Worm (Caenorhabditis elegans) whole organism, L4 larva: ENCODE measurements around the gene AH10.2.

Experiments used
- F26F4.8 ChIP-seq: fragments of 200-800 bp; sonication (Bioruptor generic); conservative IDR thresholded peaks from 2 replicates; pipeline ENCODE4 v1.3.6; 2022; ENCODE audit warnings: missing genetic modification characterization, missing compliant biosample characterization
- F37D6.2 ChIP-seq: sonication (generic microtip); optimal IDR thresholded peaks from 2 replicates; lab custom pipeline; 2016; ENCODE audit warnings: mild to moderate bottlenecking, missing genetic modification characterization, missing compliant biosample characterization
- F44E2.7 ChIP-seq: fragments of 200-800 bp; sonication (Bioruptor generic); IDR thresholded peaks from 2 replicates; pipeline ENCODE4 v2.1.2; 2022; ENCODE audit warnings: missing genetic modification characterization, missing compliant biosample characterization
- R02D3.7 ChIP-seq: fragments of 150-350 bp; sonication (generic microtip); optimal IDR thresholded peaks from 3 replicates; lab custom pipeline; 2014; ENCODE audit warnings: missing biosample characterization, missing genetic modification characterization
- T26A8.4 ChIP-seq: fragments of 200-800 bp; sonication (Bioruptor generic); IDR thresholded peaks from 2 replicates; pipeline ENCODE4 v1.3.6; 2022; ENCODE audit warnings: missing genetic modification characterization, missing compliant biosample characterization
- Y105C5A.15 ChIP-seq: fragments of 200-800 bp; sonication (Bioruptor generic); IDR thresholded peaks from 2 replicates; pipeline ENCODE4 v1.3.6; 2022; ENCODE audit warnings: missing genetic modification characterization, missing compliant biosample characterization
- ZK337.2 ChIP-seq: fragments of 200-800 bp; sonication (Bioruptor generic); IDR thresholded peaks from 2 replicates; pipeline ENCODE4 v1.3.6; 2022; ENCODE audit warnings: missing genetic modification reagents, missing genetic modification characterization, missing compliant biosample characterization
- aha-1 ChIP-seq: fragments of 150-350 bp; peaks from one replicate; lab custom pipeline; 2014; ENCODE audit warnings: missing biosample characterization, missing genetic modification characterization
- aly-2 ChIP-seq: sonication (generic microtip); optimal IDR thresholded peaks from 2 replicates; lab custom pipeline; 2018; ENCODE audit warnings: missing biosample characterization, missing genetic modification characterization
- attf-4 ChIP-seq: sonication (generic microtip); optimal IDR thresholded peaks from 3 replicates; lab custom pipeline; 2017; ENCODE audit warnings: missing biosample characterization, missing genetic modification characterization
- ceh-82 ChIP-seq: sonication (generic microtip); optimal IDR thresholded peaks from 2 replicates; lab custom pipeline; 2017; ENCODE audit warnings: missing biosample characterization, missing genetic modification characterization
- ces-1 ChIP-seq: fragments of 150-350 bp; sonication (generic microtip); optimal IDR thresholded peaks from 4 replicates; lab custom pipeline; 2014; ENCODE audit warnings: missing biosample characterization, missing genetic modification reagents, missing genetic modification characterization
- ctbp-1 ChIP-seq: fragments of 200-800 bp; sonication (Bioruptor generic); IDR thresholded peaks from 2 replicates; pipeline ENCODE4 v1.3.6; 2022; ENCODE audit warnings: missing genetic modification reagents, missing genetic modification characterization, missing compliant biosample characterization
- daf-19 ChIP-seq: fragments of 200-800 bp; sonication (Bioruptor generic); conservative IDR thresholded peaks from 2 replicates; pipeline ENCODE4 v1.3.6; 2022; ENCODE audit warnings: missing genetic modification characterization, missing compliant biosample characterization
- dmd-6 ChIP-seq: fragments of 200-800 bp; sonication (Bioruptor generic); IDR thresholded peaks from 2 replicates; pipeline ENCODE4 v1.3.6; 2022; ENCODE audit warnings: missing genetic modification reagents, missing genetic modification characterization, missing compliant biosample characterization
- dmd-8 ChIP-seq: fragments of 200-800 bp; sonication (Bioruptor generic); IDR thresholded peaks from 2 replicates; pipeline ENCODE4 v1.3.6; 2022; ENCODE audit warnings: missing genetic modification characterization, missing compliant biosample characterization
- dpl-1 ChIP-seq: fragments of 150-350 bp; optimal IDR thresholded peaks from 2 replicates; lab custom pipeline; 2014; ENCODE audit warnings: missing biosample characterization, missing genetic modification reagents, missing genetic modification characterization
- gei-8 ChIP-seq: fragments of 200-800 bp; sonication (Bioruptor generic); optimal IDR thresholded peaks from 2 replicates; lab custom pipeline; 2018; ENCODE audit warnings: mild to moderate bottlenecking, missing genetic modification characterization, missing compliant biosample characterization
- hif-1 ChIP-seq, 2 experiments: sonication (generic microtip); optimal IDR thresholded peaks; 2 replicates each; lab custom pipeline; 2016 to 2017; ENCODE audit warnings: missing compliant biosample characterization in 2 of 2, missing genetic modification characterization in 2 of 2, missing genetic modification reagents in 2 of 2, missing genotype in 2 of 2, mild to moderate bottlenecking in 1 of 2
- hlh-30 ChIP-seq: sonication (generic microtip); optimal IDR thresholded peaks from 2 replicates; lab custom pipeline; 2017; ENCODE audit warnings: antibody characterized with exemption, mild to moderate bottlenecking, missing genetic modification characterization, missing compliant biosample characterization; ENCODE audit not compliant: insufficient read depth
- jun-1 ChIP-seq: fragments of 150-350 bp; optimal IDR thresholded peaks from 2 replicates; lab custom pipeline; 2014; ENCODE audit warnings: missing biosample characterization, missing genetic modification reagents, missing genetic modification characterization
- lin-39 ChIP-seq: fragments of 150-350 bp; optimal IDR thresholded peaks from 2 replicates; lab custom pipeline; 2014; ENCODE audit warnings: missing biosample characterization, missing genetic modification reagents, missing genetic modification characterization
- lir-3 ChIP-seq: sonication (generic microtip); optimal IDR thresholded peaks from 2 replicates; lab custom pipeline; 2016; ENCODE audit warnings: mild to moderate bottlenecking, missing genetic modification characterization, missing compliant biosample characterization
- lsy-2 ChIP-seq, 2 experiments: fragments of 150-350 bp in 1 of 2; sonication (generic microtip) in 1 of 2; optimal IDR thresholded peaks; 2 replicates each; lab custom pipeline; 2014 to 2017; ENCODE audit warnings: missing biosample characterization in 2 of 2, missing genetic modification characterization in 2 of 2
- mdl-1 ChIP-seq, 2 experiments: fragments of 150-350 bp in 1 of 2; sonication (generic microtip) in 1 of 2; optimal IDR thresholded peaks; 2 replicates each; lab custom pipeline; 2014 to 2017; ENCODE audit warnings: missing biosample characterization in 2 of 2, missing genetic modification characterization in 2 of 2
- nhr-41 ChIP-seq: fragments of 200-800 bp; sonication (Bioruptor generic); IDR thresholded peaks from 2 replicates; pipeline ENCODE4 v1.3.6; 2022; ENCODE audit warnings: missing genetic modification reagents, missing genetic modification characterization, missing compliant biosample characterization
- nhr-48 ChIP-seq: sonication (generic microtip); optimal IDR thresholded peaks from 2 replicates; lab custom pipeline; 2016; ENCODE audit warnings: mild to moderate bottlenecking, missing genetic modification characterization, missing compliant biosample characterization
- nhr-6 ChIP-seq: fragments of 150-350 bp; optimal IDR thresholded peaks from 2 replicates; lab custom pipeline; 2014; ENCODE audit warnings: missing biosample characterization, missing genetic modification characterization
- saeg-2 ChIP-seq: fragments of 200-800 bp; sonication (Bioruptor generic); IDR thresholded peaks from 2 replicates; pipeline ENCODE4 v1.3.6; 2022; ENCODE audit warnings: missing genetic modification reagents, missing genetic modification characterization, missing compliant biosample characterization
- sdz-12 ChIP-seq: fragments of 200-800 bp; sonication (Bioruptor generic); optimal IDR thresholded peaks from 2 replicates; lab custom pipeline; 2018; ENCODE audit warnings: mild to moderate bottlenecking, missing genetic modification characterization, missing compliant biosample characterization
- set-16 ChIP-seq: fragments of 200-800 bp; sonication (Bioruptor generic); IDR thresholded peaks from 2 replicates; pipeline ENCODE4 v1.3.6; 2022; ENCODE audit warnings: missing genetic modification reagents, missing genetic modification characterization, missing compliant biosample characterization
- tag-97 ChIP-seq: fragments of 200-800 bp; sonication (Bioruptor generic); IDR thresholded peaks from 2 replicates; pipeline ENCODE4 v1.3.6; 2022; ENCODE audit warnings: missing genetic modification characterization, missing compliant biosample characterization
- unc-62 ChIP-seq, 3 experiments: fragments of 150-350 bp in 1 of 3; sonication (generic microtip); optimal IDR thresholded peaks in 2 of 3; peaks in 1 of 3; 1 replicate in 1 of 3; 2 replicates in 2 of 3; lab custom pipeline; 2014 to 2017; ENCODE audit warnings: missing biosample characterization in 3 of 3, missing genetic modification characterization in 3 of 3, missing genetic modification reagents in 3 of 3, missing genotype in 1 of 3
- ztf-7 ChIP-seq: fragments of 150-350 bp; optimal IDR thresholded peaks from 2 replicates; lab custom pipeline; 2014; ENCODE audit warnings: missing biosample characterization, missing genetic modification characterization

The AH10.2 gene

ce11 chrV:14156468-14156867, at the start of gene AH10.2:
Gene AH10.2, plus strand, starts transcription at chrV:14156768.
- TF ChIP-seq F26F4.8 (no peak), unc-62 (GFP tag; optimal IDR thresholded peaks at IDR 0.05 in 1 of 2; lab: Kevin White, UChicago) (peak in 1 of 2 experiments; percentile 64), unc-62 (tag; optimal IDR thresholded peaks at IDR 0.05; lab: Kevin White, UChicago) (no peak), nhr-48 (tag; lab: Kevin White, UChicago) (no peak), ctbp-1 (GFP tag; lab: Robert Waterston, UW) (no peak), lsy-2 (tag; optimal IDR thresholded peaks at IDR 0.05; lab: Kevin White, UChicago) (no peak), F37D6.2 (tag; lab: Kevin White, UChicago) (no peak)
- TF ChIP-seq, all 104 proteins: peak for 1

ce11 chrV:14107511-14107910, 49.1 kb upstream of the AH10.2 start, which contains the start of gene H39E23.3:
Gene H39E23.3, plus strand, starts transcription at chrV:14107811.
- TF ChIP-seq F44E2.7 (GFP tag; lab: Robert Waterston, UW) (no peak), aly-2 (tag; lab: Kevin White, UChicago) (no peak), ctbp-1 (GFP tag; lab: Robert Waterston, UW) (no peak), mdl-1 (tag; optimal IDR thresholded peaks at IDR 0.05; lab: Kevin White, UChicago) (no peak), dpl-1 (no peak), tag-97 (GFP tag; lab: Robert Waterston, UW) (no peak), gei-8 (GFP tag; lab: Kevin White, UChicago) (no peak), R02D3.7 (tag; lab: Kevin White, UChicago) (no peak), attf-4 (tag; lab: Kevin White, UChicago) (no peak), T26A8.4 (GFP tag; lab: Robert Waterston, UW) (no peak), lin-39 (no peak), lsy-2 (tag; optimal IDR thresholded peaks at IDR 0.05; lab: Kevin White, UChicago) (no peak), lir-3 (tag; lab: Kevin White, UChicago) (no peak)

ce11 chrV:14110042-14110441, 46.5 kb upstream of the AH10.2 start, which contains the start of gene H39E23.2:
Gene H39E23.2, plus strand, starts transcription at chrV:14110342.
- no peak for TF ChIP-seq attf-4 (tag; lab: Kevin White, UChicago)
- TF ChIP-seq lin-39 = no peak
- no peak for TF ChIP-seq aly-2 (tag; lab: Kevin White, UChicago)
- no peak for TF ChIP-seq nhr-48 (tag; lab: Kevin White, UChicago)
- TF ChIP-seq saeg-2 (GFP tag; lab: Robert Waterston, UW) = no peak
- TF ChIP-seq Y105C5A.15 = no peak
- TF ChIP-seq F37D6.2 (tag; lab: Kevin White, UChicago) = no peak
- no peak for TF ChIP-seq lsy-2 (tag; optimal IDR thresholded peaks at IDR 0.05; lab: Kevin White, UChicago)
- TF ChIP-seq ZK337.2 (GFP tag; lab: Robert Waterston, UW) = no peak
- no peak for TF ChIP-seq daf-19 (GFP tag; lab: Robert Waterston, UW)
- no peak for TF ChIP-seq hif-1 (tag; optimal IDR thresholded peaks at IDR 0.05; lab: Kevin White, UChicago)
- no peak for TF ChIP-seq dmd-8 (GFP tag; lab: Robert Waterston, UW)
- TF ChIP-seq unc-62 (GFP tag; optimal IDR thresholded peaks at IDR 0.05 in 1 of 2; lab: Kevin White, UChicago) = no peak
- TF ChIP-seq unc-62 (tag; optimal IDR thresholded peaks at IDR 0.05; lab: Kevin White, UChicago) = no peak
- no peak for TF ChIP-seq nhr-6 (tag; lab: Kevin White, UChicago)
- no peak for TF ChIP-seq nhr-41
- TF ChIP-seq ztf-7 (tag; lab: Kevin White, UChicago) = no peak
- TF ChIP-seq jun-1 (tag; lab: Kevin White, UChicago) = no peak

- TF ChIP-seq unc-62 (GFP tag; optimal IDR thresholded peaks at IDR 0.05 in 1 of 2; lab: Kevin White, UChicago) (peak in 1 of 2 experiments; percentile 75), unc-62 (tag; optimal IDR thresholded peaks at IDR 0.05; lab: Kevin White, UChicago) (no peak), set-16 (GFP tag; lab: Robert Waterston, UW) (peak; percentile 71), dmd-6 (GFP tag; lab: Robert Waterston, UW) (no peak), sdz-12 (GFP tag; lab: Kevin White, UChicago) (no peak)
These were observed 35.9 kb upstream of the AH10.2 start for ce11 chrV:14120674-14121073.

ce11 chrV:14123176-14123575, 33.4 kb upstream of the AH10.2 start:
- TF ChIP-seq aha-1 (peak; percentile 92), ces-1 (GFP tag; lab: Kevin White, UChicago) (no peak), lin-39 (no peak), ceh-82 (tag; lab: Kevin White, UChicago) (no peak), hlh-30 (no peak)
